Fruit fly (Drosophila melanogaster) whole organism, wandering third instar larva: ENCODE results near the gene dac.

ENCODE experiments used
- CG32264 ChIP-seq: fragments of 200-800 bp; sonication (Bioruptor generic); optimal IDR thresholded peaks from 2 replicates; lab custom pipeline; 2016; ENCODE audit warnings: missing biosample characterization, missing genetic modification characterization
- CG9705 ChIP-seq: fragments of 200-800 bp; sonication (Bioruptor generic); optimal IDR thresholded peaks from 2 replicates; lab custom pipeline; 2018; ENCODE audit warnings: missing biosample characterization, mild to moderate bottlenecking, missing genetic modification characterization
- Dfd ChIP-seq: fragments of >200 bp; optimal IDR thresholded peaks from 2 replicates; lab custom pipeline; 2017; ENCODE audit warnings: missing biosample characterization, missing genetic modification characterization
- Vsx2 ChIP-seq: fragments of 200-300, 225-300 bp; sonication (Bioruptor generic); optimal IDR thresholded peaks from 2 replicates; lab custom pipeline; 2018; ENCODE audit warnings: missing biosample characterization, missing genetic modification characterization; ENCODE audit not compliant: partially characterized antibody
- ey ChIP-seq: fragments of 200-800 bp; sonication (Bioruptor generic); optimal IDR thresholded peaks from 2 replicates; lab custom pipeline; 2016; ENCODE audit warnings: missing biosample characterization, missing genetic modification characterization
- fru ChIP-seq: fragments of 200-800 bp; sonication (Bioruptor generic); optimal IDR thresholded peaks from 3 replicates; lab custom pipeline; 2016; ENCODE audit warnings: missing biosample characterization, mild to moderate bottlenecking, missing genetic modification characterization
- h ChIP-seq: fragments of 200-800 bp; sonication (Bioruptor generic); optimal IDR thresholded peaks from 3 replicates; lab custom pipeline; 2016; ENCODE audit warnings: missing biosample characterization, mild to moderate bottlenecking, missing genetic modification characterization
- pan ChIP-seq: fragments of >200 bp; optimal IDR thresholded peaks from 2 replicates; lab custom pipeline; 2017
- sv ChIP-seq: fragments of 200-800 bp; sonication (Bioruptor generic); optimal IDR thresholded peaks from 3 replicates; lab custom pipeline; 2016; ENCODE audit warnings: missing biosample characterization, missing genetic modification characterization
- usp ChIP-seq: fragments of >200 bp; optimal IDR thresholded peaks from 2 replicates; lab custom pipeline; 2017; ENCODE audit warnings: missing biosample characterization, missing genetic modification characterization

dm6 chr2L:16485643-16486000 lies at the start of gene dac:
- no peak for TF ChIP-seq Vsx2 (GFP tag; lab: Kevin White, UChicago)
- peak; percentile 2 for TF ChIP-seq ey
- TF ChIP-seq CG9705 (GFP tag; lab: Kevin White, UChicago), result no peak
- TF ChIP-seq sv (GFP tag; lab: Kevin White, UChicago), result no peak
- no peak for TF ChIP-seq h (GFP tag; lab: Kevin White, UChicago)
- no peak for TF ChIP-seq CG32264 (GFP tag; lab: Kevin White, UChicago)
- no peak for TF ChIP-seq fru
- TF ChIP-seq usp, result no peak
- no peak for TF ChIP-seq Dfd (GFP tag; lab: Kevin White, UChicago)
- TF ChIP-seq pan (lab: Kevin White, UChicago), result no peak
